Fruit fly (Drosophila melanogaster): ENCODE data around the gene CG9727.

CG9727 gene

dm6 chr3R:6421263-6421662 lies 35.2 kb downstream of the CG9727 start:
- TF ChIP-seq luna (GFP tag; optimal IDR thresholded peaks at IDR 0.05) = no peak
- TF ChIP-seq bowl (GFP tag; IDR thresholded peaks at IDR 0.05) = no peak
- TF ChIP-seq tll (GFP tag; optimal IDR thresholded peaks at IDR 0.05) = peak in 1 of 2 experiments; percentile 72
- TF ChIP-seq ems (GFP tag; optimal IDR thresholded peaks at IDR 0.05) = no peak
- TF ChIP-seq Dbx (GFP tag; IDR thresholded peaks at IDR 0.05) = no peak
- TF ChIP-seq cad (GFP tag; optimal IDR thresholded peaks at IDR 0.05) = peak; percentile 78
- no peak for TF ChIP-seq Dp (GFP tag; optimal IDR thresholded peaks at IDR 0.05)
- no peak for TF ChIP-seq fru (optimal IDR thresholded peaks at IDR 0.05)
- TF ChIP-seq CG13775 (GFP tag; optimal IDR thresholded peaks at IDR 0.05) = no peak
- TF ChIP-seq Med (GFP tag) = peak; percentile 45
- no peak for TF ChIP-seq Xrp1 (GFP tag; IDR thresholded peaks at IDR 0.05)
- TF ChIP-seq CG1647 (GFP tag; optimal IDR thresholded peaks at IDR 0.05) = no peak
- no peak for TF ChIP-seq bsh (GFP tag; optimal IDR thresholded peaks at IDR 0.05)
- TF ChIP-seq CG11695 (GFP tag; IDR thresholded peaks at IDR 0.05) = no peak
- no peak for TF ChIP-seq CG4404 (GFP tag; IDR thresholded peaks at IDR 0.05)

dm6 chr3R:6419942-6420341 lies 36.5 kb downstream of the CG9727 start:
- no peak for TF ChIP-seq Tbp (GFP tag; optimal IDR thresholded peaks at IDR 0.05)
- 0 out of 2 replicates have a peak, but pooled peaks have one; percentile 40 for TF ChIP-seq rib (GFP tag; IDR thresholded peaks at IDR 0.05)
- TF ChIP-seq Med (GFP tag) = peak; percentile 82
- TF ChIP-seq sd (tag; optimal IDR thresholded peaks at IDR 0.05) = peak; percentile 62
- peak; percentile 79 for TF ChIP-seq nerfin-1 (tag; optimal IDR thresholded peaks at IDR 0.05)
- no peak for TF ChIP-seq CG11398 (GFP tag; optimal IDR thresholded peaks at IDR 0.05)
- peak; percentile 72 for TF ChIP-seq Hey (tag; optimal IDR thresholded peaks at IDR 0.05)
- TF ChIP-seq onecut (GFP tag; IDR thresholded peaks at IDR 0.05) = peak; percentile 56; the same call in 1 of the 2 replicates
- TF ChIP-seq vfl (GFP tag; optimal IDR thresholded peaks at IDR 0.05) = no peak
- peak; percentile 40 for TF ChIP-seq crol (GFP tag; IDR thresholded peaks at IDR 0.05)
- no peak for TF ChIP-seq Ets97D (GFP tag; optimal IDR thresholded peaks at IDR 0.05)
- no peak for TF ChIP-seq CG7839 (tag; optimal IDR thresholded peaks at IDR 0.05)
- peak; percentile 23 for TF ChIP-seq mirr (GFP tag; optimal IDR thresholded peaks at IDR 0.05)
- TF ChIP-seq CG1832 (GFP tag; optimal IDR thresholded peaks at IDR 0.05) = peak; percentile 8
- peak; percentile 38 for TF ChIP-seq pros (GFP tag; optimal IDR thresholded peaks at IDR 0.05)
- no peak for TF ChIP-seq Hsf (GFP tag; optimal IDR thresholded peaks at IDR 0.05)
- TF ChIP-seq CG32767 (GFP tag; IDR thresholded peaks at IDR 0.05) = peak; percentile 81
- no peak for TF ChIP-seq ab (GFP tag; optimal IDR thresholded peaks at IDR 0.05)
- no peak for TF ChIP-seq CG4820 (GFP tag; optimal IDR thresholded peaks at IDR 0.05)
- TF ChIP-seq CG1792 (GFP tag; optimal IDR thresholded peaks at IDR 0.05) = no peak
- no peak for TF ChIP-seq CG13894 (tag; optimal IDR thresholded peaks at IDR 0.05)
- peak; percentile 95 for TF ChIP-seq abd-A (tag; optimal IDR thresholded peaks at IDR 0.05)
- TF ChIP-seq CG12769 (tag; optimal IDR thresholded peaks at IDR 0.05) = peak; percentile 60
- TF ChIP-seq Drgx (GFP tag; IDR thresholded peaks at IDR 0.05) = 0 out of 2 replicates have a peak, but pooled peaks have one; percentile 17
- peak; percentile 21; the same call in 1 of the 3 replicates for TF ChIP-seq row (GFP tag; IDR thresholded peaks at IDR 0.05)
- TF ChIP-seq chinmo (GFP tag; IDR thresholded peaks at IDR 0.05; ENCODE audit: partially characterized antibody) = 0 out of 4 replicates have a peak, but pooled peaks have one; percentile 68
- peak; percentile 10 for TF ChIP-seq Nf-YC (tag; optimal IDR thresholded peaks at IDR 0.05)
- no peak for TF ChIP-seq B-H2 (GFP tag; optimal IDR thresholded peaks at IDR 0.05)
- peak; percentile 48 to 67 for TF ChIP-seq Trl (optimal IDR thresholded peaks at IDR 0.05)
- TF ChIP-seq Trl (GFP tag; optimal IDR thresholded peaks at IDR 0.05) = no peak
- TF ChIP-seq cg (GFP tag; optimal IDR thresholded peaks at IDR 0.05) = peak; percentile 71
- no peak for TF ChIP-seq YL-1 (GFP tag; optimal IDR thresholded peaks at IDR 0.05)
- 0 out of 2 replicates have a peak, but pooled peaks have one; percentile 12 for TF ChIP-seq CG32532 (GFP tag; IDR thresholded peaks at IDR 0.05)
- TF ChIP-seq Adf1 (GFP tag; IDR thresholded peaks at IDR 0.05) = peak; percentile 47; the same call in 1 of the 2 replicates
- TF ChIP-seq sug (tag; optimal IDR thresholded peaks at IDR 0.05) = peak; percentile 21
- no peak for TF ChIP-seq Eip74EF (GFP tag; optimal IDR thresholded peaks at IDR 0.05)
- TF ChIP-seq so (GFP tag; IDR thresholded peaks at IDR 0.05) = 0 out of 3 replicates have a peak, but pooled peaks have one; percentile 41

All from whole organism, embryonic.